Worm (Caenorhabditis elegans) whole organism, late embryonic: Measurements from ENCODE around the gene F59E12.6.

Experiments
- ceh-9 ChIP-seq: sonication (generic microtip); optimal IDR thresholded peaks from 2 replicates; lab custom pipeline; 2016; ENCODE audit warnings: mild to moderate bottlenecking, missing genetic modification characterization, inconsistent platforms, missing compliant biosample characterization
- hlh-13 ChIP-seq: fragments of 200-800 bp; sonication (Bioruptor generic); optimal IDR thresholded peaks from 2 replicates; lab custom pipeline; 2018; ENCODE audit warnings: mild to moderate bottlenecking, missing genetic modification characterization, missing compliant biosample characterization
- pha-4 ChIP-seq: fragments of 150-350 bp; optimal IDR thresholded peaks from 2 replicates; lab custom pipeline; 2018; ENCODE audit warnings: missing biosample characterization, missing genetic modification reagents, missing genetic modification characterization
- tbx-2 ChIP-seq: sonication (generic microtip); optimal IDR thresholded peaks from 2 replicates; lab custom pipeline; 2016; ENCODE audit warnings: missing genetic modification characterization, missing compliant biosample characterization

DNA sequence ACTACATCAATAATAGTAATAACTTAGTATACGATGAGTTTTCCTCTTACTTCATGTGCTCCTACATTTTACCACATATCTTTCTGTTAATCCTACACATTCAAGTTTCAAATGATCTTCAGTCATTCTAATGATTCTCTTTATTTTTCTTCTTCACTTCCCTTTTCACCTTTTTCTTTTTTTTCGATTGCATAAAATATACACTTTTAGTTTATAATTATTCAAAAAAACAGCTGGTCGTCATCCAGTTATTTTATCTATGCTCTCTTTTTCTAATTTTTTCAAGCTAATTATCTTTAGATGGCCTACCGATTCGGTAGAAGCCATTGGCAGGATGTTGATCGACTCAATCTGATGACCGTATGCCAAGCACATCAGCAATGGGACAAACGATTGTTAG is 23.5 kb upstream of the F59E12.6 start, which contains the start of gene F59E12.1:
- TF ChIP-seq ceh-9 (tag; lab: Kevin White, UChicago), result no peak
- TF ChIP-seq tbx-2 (tag; lab: Kevin White, UChicago), result no peak
- TF ChIP-seq pha-4, result no peak
- no peak for TF ChIP-seq hlh-13
